Worm (Caenorhabditis elegans) whole organism, midembryonic: ENCODE data around the gene fbxa-51.

Source experiments
- T22C8.4 ChIP-seq: fragments of 200-800 bp; sonication (Bioruptor generic); IDR thresholded peaks from 2 replicates; pipeline ENCODE4 v1.3.6; 2022; ENCODE audit warnings: missing genetic modification characterization, missing compliant biosample characterization
- cog-1 ChIP-seq: sonication (generic microtip); optimal IDR thresholded peaks from 2 replicates; lab custom pipeline; 2016; ENCODE audit warnings: missing genetic modification characterization, missing compliant biosample characterization
- flt-1 ChIP-seq: fragments of 200-800 bp; sonication (Bioruptor generic); IDR thresholded peaks from 2 replicates; pipeline ENCODE4 v1.3.6; 2022; ENCODE audit warnings: missing genetic modification characterization, missing compliant biosample characterization
- klf-2 ChIP-seq: fragments of 200-800 bp; sonication (Bioruptor generic); conservative IDR thresholded peaks from 2 replicates; pipeline ENCODE4 v1.3.6; 2022; ENCODE audit warnings: missing genetic modification reagents, missing genetic modification characterization, missing compliant biosample characterization
- med-1 ChIP-seq: sonication (generic microtip); optimal IDR thresholded peaks from 2 replicates; lab custom pipeline; 2017; ENCODE audit warnings: missing genetic modification characterization, mild to moderate bottlenecking, missing compliant biosample characterization, antibody characterized with exemption, missing genetic modification reagents; ENCODE audit not compliant: insufficient read depth
- ref-1 ChIP-seq: fragments of 200-800 bp; sonication (Bioruptor generic); conservative IDR thresholded peaks from 2 replicates; pipeline ENCODE4 v1.3.6; 2022; ENCODE audit warnings: missing genetic modification reagents, missing genetic modification characterization, missing compliant biosample characterization
- tab-1 ChIP-seq: fragments of 200-800 bp; sonication (Bioruptor generic); IDR thresholded peaks from 2 replicates; pipeline ENCODE4 v1.3.6; 2022; ENCODE audit warnings: missing genetic modification characterization, missing compliant biosample characterization
- ztf-29 ChIP-seq: fragments of 200-800 bp; sonication (Bioruptor generic); IDR thresholded peaks from 2 replicates; pipeline ENCODE4 v1.3.6; 2022; ENCODE audit warnings: missing genetic modification reagents, missing genetic modification characterization, missing compliant biosample characterization

- TF ChIP-seq T22C8.4 (GFP tag; lab: Robert Waterston, UW) (no peak), tab-1 (no peak), flt-1 (GFP tag; lab: Robert Waterston, UW) (no peak), ref-1 (GFP tag; lab: Robert Waterston, UW) (no peak), med-1 (GFP tag; lab: Kevin White, UChicago) (no peak), klf-2 (GFP tag; lab: Robert Waterston, UW) (no peak), cog-1 (tag; lab: Kevin White, UChicago) (no peak), ztf-29 (GFP tag; lab: Robert Waterston, UW) (no peak)
Observed at ce11 chrIII:954553-954952, 7.5 kb upstream of the fbxa-51 start, which contains the start of the genes T12B5.15 and T12B5.14.
